Worm (Caenorhabditis elegans) whole organism, midembryonic: ENCODE data around the gene srd-51.

Experiments
- T22C8.4 ChIP-seq: fragments of 200-800 bp; sonication (Bioruptor generic); IDR thresholded peaks from 2 replicates; pipeline ENCODE4 v1.3.6; 2022; ENCODE audit warnings: missing genetic modification characterization, missing compliant biosample characterization
- cog-1 ChIP-seq: sonication (generic microtip); optimal IDR thresholded peaks from 2 replicates; lab custom pipeline; 2016; ENCODE audit warnings: missing genetic modification characterization, missing compliant biosample characterization
- flt-1 ChIP-seq: fragments of 200-800 bp; sonication (Bioruptor generic); IDR thresholded peaks from 2 replicates; pipeline ENCODE4 v1.3.6; 2022; ENCODE audit warnings: missing genetic modification characterization, missing compliant biosample characterization
- ref-1 ChIP-seq: fragments of 200-800 bp; sonication (Bioruptor generic); conservative IDR thresholded peaks from 2 replicates; pipeline ENCODE4 v1.3.6; 2022; ENCODE audit warnings: missing genetic modification reagents, missing genetic modification characterization, missing compliant biosample characterization
- ztf-29 ChIP-seq: fragments of 200-800 bp; sonication (Bioruptor generic); IDR thresholded peaks from 2 replicates; pipeline ENCODE4 v1.3.6; 2022; ENCODE audit warnings: missing genetic modification reagents, missing genetic modification characterization, missing compliant biosample characterization

DNA sequence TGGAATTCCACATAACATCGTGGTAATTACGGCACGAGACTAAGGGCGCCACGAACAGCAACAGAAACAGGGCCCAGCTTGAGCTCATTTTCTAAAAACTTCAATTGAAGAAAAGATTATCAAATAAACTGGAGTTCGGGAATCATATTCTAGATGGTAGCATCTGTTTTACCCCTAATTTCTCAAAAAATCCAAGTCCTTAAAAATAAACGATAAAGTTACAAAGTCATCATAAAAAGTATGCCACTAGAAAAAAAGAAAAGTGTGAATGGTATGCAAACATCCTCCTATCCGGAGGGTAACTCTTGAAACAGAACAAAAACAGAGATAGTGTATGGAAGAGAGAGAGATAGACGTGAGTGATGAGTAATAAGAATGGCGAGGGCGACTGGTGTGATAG, 7.4 kb downstream of the srd-51 start, which contains the start of gene efn-3:
- TF ChIP-seq T22C8.4 (GFP tag; lab: Robert Waterston, UW) (no peak), ref-1 (GFP tag; lab: Robert Waterston, UW) (no peak), flt-1 (no peak), ztf-29 (no peak), cog-1 (tag; lab: Kevin White, UChicago) (no peak)
